Fruit fly (Drosophila melanogaster) ovary, adult (tissue): ENCODE measurements around the gene CG31051.

Source experiments
- CG17801 ChIP-seq: fragments of 200-800 bp; optimal IDR thresholded peaks from 2 replicates; lab custom pipeline; 2019; ENCODE audit warnings: missing biosample characterization, mild to moderate bottlenecking, missing genetic modification characterization, moderate library complexity; ENCODE audit not compliant: partially characterized antibody

CG31051 gene

DNA sequence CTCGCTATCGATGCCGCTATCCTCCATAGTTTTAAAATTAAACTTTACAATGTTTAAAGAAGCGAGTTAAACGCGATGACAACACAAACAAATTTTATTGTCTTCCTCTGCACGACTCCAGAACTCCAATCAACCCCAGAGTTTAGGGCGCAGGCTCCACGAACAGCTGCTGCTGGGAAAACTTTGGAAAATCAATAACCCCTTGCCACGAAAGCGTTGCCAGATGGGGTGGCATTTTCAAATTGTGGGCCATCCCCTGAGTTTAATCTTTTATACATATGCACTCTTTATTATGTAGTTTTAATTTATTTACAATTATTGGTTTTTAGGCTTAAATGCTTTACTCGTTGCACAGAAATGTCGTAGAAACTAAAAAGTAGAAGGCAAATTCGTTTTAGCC, at the start of gene CG31051:
TSS of gene CG31051 (minus strand) at position 115 of the 400 bp plus-strand sequence.
- no peak for TF ChIP-seq CG17801 (GFP tag; lab: Kevin White, UChicago)

DNA sequence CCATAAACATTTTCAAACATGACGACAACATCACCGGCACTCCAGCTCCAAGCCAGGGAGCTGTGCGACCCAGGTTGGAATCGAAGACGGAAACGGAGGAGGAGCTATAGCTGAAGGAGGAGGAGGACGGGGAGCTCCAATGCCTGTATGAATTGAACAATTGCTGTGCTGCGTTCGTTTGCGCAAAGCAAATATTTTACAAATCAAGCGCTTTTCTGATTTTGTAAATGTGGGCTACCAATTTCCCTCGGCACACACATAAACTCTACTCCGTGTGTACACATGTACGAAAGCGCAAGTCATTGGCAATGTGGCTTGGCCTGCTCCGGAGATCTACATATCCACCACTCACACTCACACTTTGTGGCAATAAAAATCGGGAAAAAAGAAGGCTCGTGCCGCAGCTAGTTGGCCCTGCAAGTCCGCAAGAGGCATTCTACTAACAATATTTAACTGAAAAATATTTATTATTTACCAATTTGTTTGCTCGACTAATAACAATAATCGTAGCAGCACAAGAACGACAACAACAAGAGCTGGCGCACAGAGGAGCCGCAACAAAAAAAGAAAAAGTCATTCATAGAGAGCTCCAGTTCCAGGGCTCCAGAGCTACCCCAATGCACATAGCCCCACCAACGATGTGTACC, 49.3 kb upstream of the CG31051 start:
- no peak for TF ChIP-seq CG17801 (GFP tag; lab: Kevin White, UChicago)

dm6 chr3R:28568095-28568750, 47.9 kb upstream of the CG31051 start:
- TF ChIP-seq CG17801 (GFP tag; lab: Kevin White, UChicago): no peak

dm6 chr3R:28563531-28563930, 43.2 kb upstream of the CG31051 start:
- TF ChIP-seq CG17801 (GFP tag; lab: Kevin White, UChicago): no peak

dm6 chr3R:28562654-28563198, 42.4 kb upstream of the CG31051 start:
- no peak for TF ChIP-seq CG17801 (GFP tag; lab: Kevin White, UChicago)

- no peak for TF ChIP-seq CG17801 (GFP tag; lab: Kevin White, UChicago)
Observed at dm6 chr3R:28561320-28561831, 41.1 kb upstream of the CG31051 start.

DNA sequence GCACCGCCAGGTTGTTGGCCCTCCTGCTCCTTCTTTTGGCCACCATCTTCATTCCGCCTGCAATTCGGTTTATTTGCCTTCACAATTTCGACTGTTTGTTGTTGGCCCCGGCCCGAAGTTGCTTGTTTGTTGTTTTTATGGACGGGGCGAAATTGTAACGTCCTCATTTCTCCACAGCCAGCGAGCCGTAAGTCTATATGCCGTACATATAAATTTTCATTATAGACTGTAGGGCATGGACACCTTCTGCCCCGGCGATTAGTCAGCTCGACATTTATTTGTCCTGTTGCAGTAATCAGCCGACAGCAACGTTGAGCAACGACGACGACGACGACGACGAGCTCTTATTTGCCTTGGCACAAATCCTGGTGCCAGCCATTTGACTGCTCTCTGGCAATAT, 38.5 kb upstream of the CG31051 start:
- TF ChIP-seq CG17801 (GFP tag; lab: Kevin White, UChicago): no peak

dm6 chr3R:28556385-28556784, 36.1 kb upstream of the CG31051 start:
- TF ChIP-seq CG17801 (GFP tag; lab: Kevin White, UChicago): no peak

dm6 chr3R:28555793-28556192, 35.5 kb upstream of the CG31051 start:
- no peak for TF ChIP-seq CG17801 (GFP tag; lab: Kevin White, UChicago)

dm6 chr3R:28555324-28555723, 35.0 kb upstream of the CG31051 start:
- no peak for TF ChIP-seq CG17801 (GFP tag; lab: Kevin White, UChicago)

dm6 chr3R:28553023-28553422, 32.7 kb upstream of the CG31051 start:
- no peak for TF ChIP-seq CG17801 (GFP tag; lab: Kevin White, UChicago)

DNA sequence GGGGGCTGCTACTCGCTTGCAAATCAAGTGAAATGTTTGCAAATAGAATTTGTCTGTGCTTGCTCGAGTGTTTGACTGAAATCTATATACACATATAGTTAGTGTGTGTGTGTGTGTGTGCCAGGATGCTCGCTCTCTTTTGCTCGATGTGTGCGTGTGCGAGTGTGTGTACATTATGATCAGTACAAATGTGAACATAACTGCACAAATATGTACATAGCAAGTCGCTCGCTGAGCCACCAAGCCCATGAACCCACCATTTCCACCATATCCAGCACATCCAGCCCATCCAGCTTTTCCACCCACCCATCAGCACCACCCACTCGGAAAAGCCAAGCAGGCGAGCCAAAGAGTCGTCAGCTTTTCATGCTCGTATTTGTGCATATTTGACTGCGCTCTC, 31.9 kb upstream of the CG31051 start:
- no peak for TF ChIP-seq CG17801 (GFP tag; lab: Kevin White, UChicago)

dm6 chr3R:28548457-28548856, 28.1 kb upstream of the CG31051 start:
- no peak for TF ChIP-seq CG17801 (GFP tag; lab: Kevin White, UChicago)

dm6 chr3R:28547129-28547753, 26.9 kb upstream of the CG31051 start:
- no peak for TF ChIP-seq CG17801 (GFP tag; lab: Kevin White, UChicago)

DNA sequence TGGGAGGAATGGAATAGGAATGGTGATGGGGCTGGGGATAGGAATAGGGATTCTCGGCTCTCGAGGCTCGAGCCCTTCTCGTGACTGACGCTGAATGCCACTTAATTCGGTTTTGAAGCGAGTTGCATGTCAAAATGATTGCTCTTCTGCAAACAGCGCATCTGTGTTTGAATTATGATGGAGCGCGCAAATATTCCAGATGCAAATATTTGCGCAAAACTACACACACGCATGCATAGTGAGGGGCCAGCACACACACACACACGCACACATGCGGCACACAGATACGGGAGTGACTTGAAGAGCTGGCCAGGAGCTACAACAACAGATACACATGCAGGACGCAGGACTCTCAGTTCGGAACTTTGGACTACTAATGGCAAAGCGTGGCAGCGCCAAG, 25.3 kb upstream of the CG31051 start:
- TF ChIP-seq CG17801 (GFP tag; lab: Kevin White, UChicago): no peak
